Worm (Caenorhabditis elegans) whole organism, young adult: ENCODE measurements around the gene F13D12.10.

Experiments
- F37B4.10 ChIP-seq: fragments of 200-800 bp; sonication (Bioruptor generic); IDR thresholded peaks from 2 replicates; pipeline ENCODE4 v1.3.6; 2022; ENCODE audit warnings: missing genetic modification characterization, missing compliant biosample characterization
- F52B5.7 ChIP-seq: sonication (generic microtip); optimal IDR thresholded peaks from 2 replicates; lab custom pipeline; 2016; ENCODE audit warnings: mild to moderate bottlenecking, missing genetic modification characterization, missing compliant biosample characterization
- ZK185.1 ChIP-seq: sonication (generic microtip); optimal IDR thresholded peaks from 2 replicates; lab custom pipeline; 2016; ENCODE audit warnings: mild to moderate bottlenecking, missing genetic modification characterization, missing compliant biosample characterization; ENCODE audit not compliant: poor library complexity, severe bottlenecking
- egl-18 ChIP-seq: fragments of 200-800 bp; sonication (Bioruptor generic); IDR thresholded peaks from 2 replicates; pipeline ENCODE4 v1.3.6; 2022; ENCODE audit warnings: missing genetic modification reagents, missing genetic modification characterization, missing compliant biosample characterization
- him-1 ChIP-seq: sonication (generic microtip); optimal IDR thresholded peaks from 2 replicates; lab custom pipeline; 2016; ENCODE audit warnings: missing genotype, missing genetic modification reagents, missing genetic modification characterization, missing compliant biosample characterization
- hmg-1.2 ChIP-seq: fragments of 200-800 bp; sonication (Bioruptor generic); IDR thresholded peaks from 2 replicates; pipeline ENCODE4 v1.3.6; 2022; ENCODE audit warnings: missing genetic modification reagents, missing genetic modification characterization, missing compliant biosample characterization
- nfya-1 ChIP-seq: sonication (generic microtip); optimal IDR thresholded peaks from 2 replicates; lab custom pipeline; 2017; ENCODE audit warnings: antibody characterized with exemption, missing compliant biosample characterization, missing genetic modification characterization, borderline replicate concordance; ENCODE audit not compliant: insufficient read depth
- unc-62 ChIP-seq: fragments of 150-350 bp; optimal IDR thresholded peaks from 2 replicates; lab custom pipeline; 2014; ENCODE audit warnings: missing biosample characterization, missing genetic modification reagents, missing genetic modification characterization
- zfh-2 ChIP-seq: fragments of 200-800 bp; sonication (Bioruptor generic); conservative IDR thresholded peaks from 2 replicates; pipeline ENCODE4 v1.3.6; 2022; ENCODE audit warnings: missing genetic modification reagents, missing genetic modification characterization, missing compliant biosample characterization

- TF ChIP-seq unc-62 (no peak), F52B5.7 (tag; lab: Kevin White, UChicago) (no peak), nfya-1 (no peak), him-1 (tag; lab: Kevin White, UChicago) (no peak), egl-18 (GFP tag; lab: Robert Waterston, UW) (no peak), hmg-1.2 (GFP tag; lab: Robert Waterston, UW) (no peak), zfh-2 (GFP tag; lab: Robert Waterston, UW) (no peak), ZK185.1 (tag; lab: Kevin White, UChicago) (no peak), F37B4.10 (GFP tag; lab: Robert Waterston, UW) (no peak)
These were observed 6.5 kb downstream of the F13D12.10 start, which contains the start of gene F13D12.3 for ce11 chrII:11720102-11720501.
